Worm (Caenorhabditis elegans) whole organism, young adult: ENCODE data around the gene henn-1.

ENCODE experiments used
- B0019.2 ChIP-seq: fragments of 200-800 bp; sonication (Bioruptor generic); conservative IDR thresholded peaks from 2 replicates; pipeline ENCODE4 v1.3.6; 2022; ENCODE audit warnings: missing genetic modification reagents, missing genetic modification characterization, missing compliant biosample characterization
- B0261.1 ChIP-seq: sonication (generic microtip); optimal IDR thresholded peaks from 2 replicates; lab custom pipeline; 2016; ENCODE audit warnings: mild to moderate bottlenecking, missing genetic modification characterization, moderate library complexity, missing compliant biosample characterization
- D2030.7 ChIP-seq: fragments of 200-800 bp; sonication (Bioruptor generic); IDR thresholded peaks from 2 replicates; pipeline ENCODE4 v1.3.6; 2022; ENCODE audit warnings: missing genetic modification reagents, missing genetic modification characterization, missing compliant biosample characterization
- F23B12.7 ChIP-seq: sonication (generic microtip); optimal IDR thresholded peaks from 2 replicates; lab custom pipeline; 2017; ENCODE audit warnings: missing genetic modification characterization, mild to moderate bottlenecking, missing compliant biosample characterization, antibody characterized with exemption, moderate library complexity; ENCODE audit not compliant: insufficient read depth
- F49E8.2 ChIP-seq: sonication (generic microtip); optimal IDR thresholded peaks from 3 replicates; lab custom pipeline; 2017; ENCODE audit warnings: missing genetic modification characterization, mild to moderate bottlenecking, missing compliant biosample characterization, antibody characterized with exemption, moderate library complexity; ENCODE audit not compliant: insufficient read depth
- K11D2.4 ChIP-seq: fragments of 200-800 bp; sonication (Bioruptor generic); IDR thresholded peaks from 2 replicates; pipeline ENCODE4 v1.3.6; 2022; ENCODE audit warnings: missing genetic modification reagents, missing genetic modification characterization, missing compliant biosample characterization
- T07F8.4 ChIP-seq: sonication (generic microtip); optimal IDR thresholded peaks from 2 replicates; lab custom pipeline; 2016; ENCODE audit warnings: mild to moderate bottlenecking, missing genetic modification characterization, moderate library complexity, missing compliant biosample characterization
- T26A5.8 ChIP-seq: sonication (generic microtip); optimal IDR thresholded peaks from 2 replicates; lab custom pipeline; 2016; ENCODE audit warnings: missing genetic modification characterization, missing compliant biosample characterization
- Y53F4B.3 ChIP-seq: fragments of 200-800 bp; sonication (Bioruptor generic); IDR thresholded peaks from 2 replicates; pipeline ENCODE4 v1.3.6; 2022; ENCODE audit warnings: missing genetic modification reagents, missing genetic modification characterization, missing compliant biosample characterization
- Y53G8AR.9 ChIP-seq: fragments of 200-800 bp; sonication (Bioruptor generic); conservative IDR thresholded peaks from 2 replicates; pipeline ENCODE4 v1.3.6; 2022; ENCODE audit warnings: missing genetic modification reagents, missing genetic modification characterization, missing compliant biosample characterization
- Y56A3A.18 ChIP-seq: fragments of 200-800 bp; sonication (Bioruptor generic); IDR thresholded peaks from 2 replicates; pipeline ENCODE4 v1.3.6; 2022; ENCODE audit warnings: missing genetic modification reagents, missing genetic modification characterization, missing compliant biosample characterization
- Y95B8A.8 ChIP-seq: fragments of 200-800 bp; sonication (Bioruptor generic); IDR thresholded peaks from 2 replicates; pipeline ENCODE4 v1.3.6; 2022; ENCODE audit warnings: missing genetic modification reagents, missing genetic modification characterization, missing compliant biosample characterization
- attf-3 ChIP-seq: fragments of 200-800 bp; sonication (Bioruptor generic); conservative IDR thresholded peaks from 2 replicates; pipeline ENCODE4 v1.3.6; 2022; ENCODE audit warnings: missing genetic modification reagents, missing genetic modification characterization, missing compliant biosample characterization
- attf-5 ChIP-seq: fragments of 200-800 bp; sonication (Bioruptor generic); optimal IDR thresholded peaks from 2 replicates; lab custom pipeline; 2018; ENCODE audit warnings: mild to moderate bottlenecking, missing genetic modification characterization, missing compliant biosample characterization
- bed-1 ChIP-seq: fragments of 200-800 bp; sonication (Bioruptor generic); IDR thresholded peaks from 2 replicates; pipeline ENCODE4 v1.3.6; 2022; ENCODE audit warnings: missing genetic modification reagents, missing genetic modification characterization, missing compliant biosample characterization
- bed-2 ChIP-seq: fragments of 200-800 bp; sonication (Bioruptor generic); IDR thresholded peaks from 2 replicates; pipeline ENCODE4 v1.3.6; 2022; ENCODE audit warnings: missing genetic modification reagents, missing genetic modification characterization, missing compliant biosample characterization
- cebp-2 ChIP-seq: fragments of 200-800 bp; sonication (Bioruptor generic); IDR thresholded peaks from 2 replicates; pipeline ENCODE4 v1.3.6; 2022; ENCODE audit warnings: missing genetic modification characterization, missing compliant biosample characterization
- ceh-27 ChIP-seq: fragments of 200-800 bp; sonication (Bioruptor generic); optimal IDR thresholded peaks from 2 replicates; lab custom pipeline; 2018; ENCODE audit warnings: mild to moderate bottlenecking, missing genetic modification characterization, moderate library complexity, missing compliant biosample characterization
- die-1 ChIP-seq: sonication (generic microtip); optimal IDR thresholded peaks from 2 replicates; lab custom pipeline; 2016; ENCODE audit warnings: missing genotype, mild to moderate bottlenecking, missing genetic modification characterization, missing compliant biosample characterization
- dox-1 ChIP-seq: fragments of 200-800 bp; sonication (Bioruptor generic); IDR thresholded peaks from 2 replicates; pipeline ENCODE4 v1.3.6; 2022; ENCODE audit warnings: missing genetic modification reagents, missing genetic modification characterization, missing compliant biosample characterization
- dpff-1 ChIP-seq: sonication (generic microtip); optimal IDR thresholded peaks from 2 replicates; lab custom pipeline; 2017; ENCODE audit warnings: mild to moderate bottlenecking, missing genetic modification characterization, missing compliant biosample characterization
- efl-1 ChIP-seq: fragments of 150-350 bp; optimal IDR thresholded peaks from 2 replicates; lab custom pipeline; 2014; ENCODE audit warnings: missing biosample characterization, missing genetic modification reagents, missing genetic modification characterization
- egl-18 ChIP-seq: fragments of 200-800 bp; sonication (Bioruptor generic); IDR thresholded peaks from 2 replicates; pipeline ENCODE4 v1.3.6; 2022; ENCODE audit warnings: missing genetic modification reagents, missing genetic modification characterization, missing compliant biosample characterization
- hsf-1 ChIP-seq: fragments of 200-800 bp; sonication (Bioruptor generic); IDR thresholded peaks from 2 replicates; pipeline ENCODE4 v1.3.6; 2022; ENCODE audit warnings: missing genetic modification reagents, missing genetic modification characterization, missing compliant biosample characterization
- let-526 ChIP-seq: fragments of 200-800 bp; sonication (Bioruptor generic); IDR thresholded peaks from 2 replicates; pipeline ENCODE4 v1.3.6; 2022; ENCODE audit warnings: missing genetic modification reagents, missing genetic modification characterization, missing compliant biosample characterization
- lin-54 ChIP-seq: fragments of 200-800 bp; sonication (Bioruptor generic); optimal IDR thresholded peaks from 2 replicates; lab custom pipeline; 2018; ENCODE audit warnings: mild to moderate bottlenecking, missing genetic modification characterization, missing compliant biosample characterization
- lir-1 ChIP-seq: fragments of 200-800 bp; sonication (Bioruptor generic); conservative IDR thresholded peaks from 2 replicates; pipeline ENCODE4 v1.3.6; 2022; ENCODE audit warnings: missing genetic modification reagents, missing genetic modification characterization, missing compliant biosample characterization
- lsy-27 ChIP-seq: sonication (generic microtip); optimal IDR thresholded peaks from 2 replicates; lab custom pipeline; 2017; ENCODE audit warnings: missing genetic modification characterization, mild to moderate bottlenecking, missing compliant biosample characterization, antibody characterized with exemption, missing genotype, borderline replicate concordance; ENCODE audit not compliant: insufficient read depth
- mcd-1 ChIP-seq: fragments of 200-800 bp; sonication (Bioruptor generic); IDR thresholded peaks from 2 replicates; pipeline ENCODE4 v1.3.6; 2022; ENCODE audit warnings: missing genetic modification reagents, missing genetic modification characterization, missing compliant biosample characterization
- mel-28 ChIP-seq: sonication (generic microtip); optimal IDR thresholded peaks from 2 replicates; lab custom pipeline; 2016; ENCODE audit warnings: borderline replicate concordance, mild to moderate bottlenecking, missing genetic modification characterization, missing compliant biosample characterization
- mes-4 ChIP-seq: sonication (generic microtip); optimal IDR thresholded peaks from 2 replicates; lab custom pipeline; 2016; ENCODE audit warnings: missing genotype, missing genetic modification characterization, missing compliant biosample characterization
- nhr-80 ChIP-seq: sonication (generic microtip); optimal IDR thresholded peaks from 2 replicates; lab custom pipeline; 2016; ENCODE audit warnings: missing genetic modification characterization, missing compliant biosample characterization
- nhr-90 ChIP-seq: sonication (generic microtip); optimal IDR thresholded peaks from 2 replicates; lab custom pipeline; 2016; ENCODE audit warnings: missing genotype, mild to moderate bottlenecking, missing genetic modification characterization, missing compliant biosample characterization
- pha-4 ChIP-seq: fragments of 150-350 bp; sonication (generic microtip); optimal IDR thresholded peaks from 2 replicates; lab custom pipeline; 2014; ENCODE audit warnings: missing biosample characterization, missing genetic modification reagents, missing genetic modification characterization
- sea-2 ChIP-seq: fragments of 200-800 bp; sonication (Bioruptor generic); IDR thresholded peaks from 2 replicates; pipeline ENCODE4 v1.3.6; 2022; ENCODE audit warnings: missing genetic modification characterization, missing compliant biosample characterization
- sptf-2 ChIP-seq: fragments of 200-800 bp; sonication (Bioruptor generic); optimal IDR thresholded peaks from 2 replicates; lab custom pipeline; 2018; ENCODE audit warnings: mild to moderate bottlenecking, missing genetic modification characterization, missing compliant biosample characterization
- tbx-9 ChIP-seq: sonication (generic microtip); optimal IDR thresholded peaks from 2 replicates; lab custom pipeline; 2016; ENCODE audit warnings: borderline replicate concordance, missing genetic modification characterization, inconsistent platforms, missing compliant biosample characterization
- tlf-1 ChIP-seq: fragments of 200-800 bp; sonication (Bioruptor generic); optimal IDR thresholded peaks from 2 replicates; lab custom pipeline; 2018; ENCODE audit warnings: mild to moderate bottlenecking, missing genetic modification characterization, missing compliant biosample characterization
- zim-3 ChIP-seq: sonication (generic microtip); optimal IDR thresholded peaks from 2 replicates; lab custom pipeline; 2017; ENCODE audit warnings: mild to moderate bottlenecking, missing genetic modification characterization, moderate library complexity, missing compliant biosample characterization
- ztf-28 ChIP-seq: fragments of 200-800 bp; sonication (Bioruptor generic); IDR thresholded peaks from 2 replicates; pipeline ENCODE4 v1.3.6; 2022; ENCODE audit warnings: missing genetic modification reagents, missing genetic modification characterization, missing compliant biosample characterization
- ztf-6 ChIP-seq: fragments of 200-800 bp; sonication (Bioruptor generic); IDR thresholded peaks from 2 replicates; pipeline ENCODE4 v1.3.6; 2022; ENCODE audit warnings: missing genetic modification reagents, missing genetic modification characterization, missing compliant biosample characterization

The henn-1 gene

DNA sequence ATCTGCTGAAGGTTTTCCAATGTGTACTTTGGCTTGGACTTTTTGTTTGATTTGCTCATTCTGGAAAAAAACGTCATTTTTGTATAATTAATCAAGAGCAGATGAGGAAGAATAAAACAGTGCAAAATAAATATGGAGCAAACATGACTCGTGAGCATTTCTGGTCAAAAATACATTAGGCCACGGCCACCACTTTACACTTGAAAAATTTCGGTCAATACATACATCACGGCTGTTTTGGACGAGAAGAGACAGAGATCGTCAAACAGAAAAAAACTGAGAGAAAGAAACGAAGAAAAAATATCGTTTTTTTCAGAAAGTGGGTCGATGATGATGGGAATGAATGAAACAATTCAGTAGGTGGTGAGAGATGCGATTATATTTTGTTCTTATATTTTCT is 35.8 kb downstream of the henn-1 start, which contains the start of the genes F09G8.7 and crn-7:
TSS of gene F09G8.7 (minus strand) at position 60 of the 400 bp plus-strand sequence.
TSS of gene crn-7 (plus strand) at position 236 of the 400 bp plus-strand sequence.
- TF ChIP-seq Y53G8AR.9 (GFP tag; lab: Robert Waterston, UW) (no peak), mcd-1 (0 out of 2 replicates have a peak, but pooled peaks have one; percentile 21), attf-5 (peak; percentile 44), dpff-1 (tag; lab: Kevin White, UChicago) (no peak), F49E8.2 (tag; lab: Kevin White, UChicago) (no peak), die-1 (tag; lab: Kevin White, UChicago) (no peak), nhr-80 (tag; lab: Kevin White, UChicago) (peak; percentile 53), sea-2 (no peak), let-526 (no peak), F23B12.7 (tag; lab: Kevin White, UChicago) (peak; percentile 29), zim-3 (tag; lab: Kevin White, UChicago) (no peak), egl-18 (GFP tag; lab: Robert Waterston, UW) (no peak), tlf-1 (GFP tag; lab: Kevin White, UChicago) (no peak), dox-1 (GFP tag; lab: Robert Waterston, UW) (peak; percentile 35; the same call in 1 of the 2 replicates), attf-3 (GFP tag; lab: Robert Waterston, UW) (no peak), pha-4 (no peak), bed-1 (no peak), Y56A3A.18 (GFP tag; lab: Robert Waterston, UW) (no peak), ztf-28 (no peak), lsy-27 (tag; lab: Kevin White, UChicago) (no peak), efl-1 (no peak), sptf-2 (no peak)

DNA sequence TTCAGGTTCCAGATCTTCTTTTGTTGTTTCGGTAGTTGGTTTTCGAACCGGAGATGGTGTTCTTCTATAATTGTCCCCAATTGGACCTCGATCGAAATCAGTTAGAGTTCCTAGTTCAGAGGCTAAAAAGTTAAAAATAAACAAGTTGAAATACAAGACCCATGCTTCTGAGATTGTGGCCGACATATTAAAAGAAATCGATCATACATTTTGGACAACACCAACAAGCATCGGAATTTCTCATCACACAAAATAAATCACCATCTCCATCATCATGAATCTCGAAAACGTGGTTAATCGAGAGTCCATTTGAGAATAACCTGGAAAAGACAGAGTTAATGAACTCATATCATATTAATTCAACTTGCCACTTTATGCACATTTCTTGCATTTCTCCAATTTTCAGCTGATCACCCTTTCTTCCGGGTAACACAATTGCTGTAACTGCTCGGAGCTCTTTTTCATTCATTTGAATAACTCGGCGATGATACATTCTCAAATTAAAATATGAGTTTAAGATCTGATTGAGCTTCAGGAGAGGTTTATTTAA is 39.3 kb downstream of the henn-1 start, which contains the start of the genes mps-4 and F09G8.10:
TSS of gene mps-4 (minus strand) at position 101 of the 550 bp plus-strand sequence.
TSS of gene F09G8.10 (minus strand) at position 500 of the 550 bp plus-strand sequence.
- TF ChIP-seq let-526: no peak
- no peak for TF ChIP-seq B0261.1
- TF ChIP-seq T07F8.4 (tag; lab: Kevin White, UChicago): no peak
- TF ChIP-seq sptf-2: no peak
- TF ChIP-seq dox-1 (GFP tag; lab: Robert Waterston, UW): no peak
- TF ChIP-seq lir-1: no peak
- no peak for TF ChIP-seq B0019.2 (GFP tag; lab: Robert Waterston, UW)
- TF ChIP-seq bed-1: no peak
- TF ChIP-seq ztf-6: no peak

- TF ChIP-seq sptf-2 (no peak), die-1 (tag; lab: Kevin White, UChicago) (no peak), mel-28 (tag; lab: Kevin White, UChicago) (no peak), F23B12.7 (tag; lab: Kevin White, UChicago) (no peak), nhr-90 (tag; lab: Kevin White, UChicago) (no peak), mcd-1 (no peak), Y95B8A.8 (GFP tag; lab: Robert Waterston, UW) (no peak), D2030.7 (no peak), ceh-27 (no peak), tbx-9 (tag; lab: Kevin White, UChicago) (no peak), hsf-1 (no peak), lin-54 (GFP tag; lab: Kevin White, UChicago) (no peak), mes-4 (tag; lab: Kevin White, UChicago) (no peak), K11D2.4 (no peak), T26A5.8 (tag; lab: Kevin White, UChicago) (no peak), Y53F4B.3 (GFP tag; lab: Robert Waterston, UW) (no peak), bed-2 (no peak), cebp-2 (no peak)
Measured at ce11 chrIII:8275871-8276270, 43.4 kb downstream of the henn-1 start, which contains the start of gene clec-160. Gene clec-160 (minus strand): TSS chrIII:8275971.
